Worm (Caenorhabditis elegans) whole organism, dauer: ENCODE data around the gene C49F5.3.

ENCODE experiments used
- unc-62 ChIP-seq: sonication (generic microtip); optimal IDR thresholded peaks from 2 replicates; lab custom pipeline; 2017; ENCODE audit warnings: missing biosample characterization, missing genetic modification reagents, missing genetic modification characterization

Gene C49F5.3

ce11 chrX:11959838-11960237 lies 23.6 kb downstream of the C49F5.3 start, which contains the start of gene C49F5.8:
TSS of gene C49F5.8 (plus strand) at chrX:11960138.
- TF ChIP-seq unc-62 (GFP tag; lab: Kevin White, UChicago) = no peak

- TF ChIP-seq unc-62 (GFP tag; lab: Kevin White, UChicago) = no peak
These were observed 26.2 kb downstream of the C49F5.3 start, which contains the start of gene T08D10.5 for ce11 chrX:11957246-11957645. TSS of gene T08D10.5 (plus strand) at chrX:11957546.

ce11 chrX:11955125-11955524 lies 28.3 kb downstream of the C49F5.3 start, which contains the start of gene T08D10.3:
TSS of gene T08D10.3 (plus strand) at chrX:11955425.
- TF ChIP-seq unc-62 (GFP tag; lab: Kevin White, UChicago) = no peak

- TF ChIP-seq unc-62 (GFP tag; lab: Kevin White, UChicago) = no peak
These were observed 30.2 kb downstream of the C49F5.3 start, which contains the start of gene T08D10.4 for ce11 chrX:11953229-11953628. TSS of gene T08D10.4 (minus strand) at chrX:11953329.

ce11 chrX:11952129-11952528 lies 31.3 kb downstream of the C49F5.3 start:
- no peak for TF ChIP-seq unc-62 (GFP tag; lab: Kevin White, UChicago)

- no peak for TF ChIP-seq unc-62 (GFP tag; lab: Kevin White, UChicago)
These were observed 35.1 kb downstream of the C49F5.3 start, which contains the start of gene lsd-1 for ce11 chrX:11948184-11948894. TSS of gene lsd-1 (plus strand) at chrX:11948844.

ce11 chrX:11946788-11947463 lies 36.5 kb downstream of the C49F5.3 start, which contains the start of gene nfya-1:
TSS of gene nfya-1 (minus strand) at chrX:11946838.
- no peak for TF ChIP-seq unc-62 (GFP tag; lab: Kevin White, UChicago)

ce11 chrX:11941951-11942350 lies 41.5 kb downstream of the C49F5.3 start, which contains the start of gene F55G7.3:
TSS of gene F55G7.3 (minus strand) at chrX:11942051.
- TF ChIP-seq unc-62 (GFP tag; lab: Kevin White, UChicago) = no peak

ce11 chrX:11938826-11939225 lies 44.6 kb downstream of the C49F5.3 start, which contains the start of gene F55G7.5:
TSS of gene F55G7.5 (minus strand) at chrX:11938926.
- no peak for TF ChIP-seq unc-62 (GFP tag; lab: Kevin White, UChicago)

- peak; percentile 32 for TF ChIP-seq unc-62 (GFP tag; lab: Kevin White, UChicago)
These were observed 46.0 kb downstream of the C49F5.3 start for ce11 chrX:11937343-11937935.

- TF ChIP-seq unc-62 (GFP tag; lab: Kevin White, UChicago) = no peak
These were observed 48.5 kb downstream of the C49F5.3 start for ce11 chrX:11934933-11935332.

ce11 chrX:11933547-11933946 lies 49.9 kb downstream of the C49F5.3 start:
- no peak for TF ChIP-seq unc-62 (GFP tag; lab: Kevin White, UChicago)
